Fruit fly (Drosophila melanogaster) whole organism, adult: Measurements from ENCODE around the gene CG6333.

Experiments
- CG11617 ChIP-seq: fragments of 200-800 bp; sonication (Bioruptor generic); optimal IDR thresholded peaks from 2 replicates; lab custom pipeline; 2017; ENCODE audit warnings: mild to moderate bottlenecking, missing biosample characterization, missing genetic modification reagents, missing genetic modification characterization
- CG12768 ChIP-seq: fragments of 200-800 bp; sonication (Bioruptor generic); optimal IDR thresholded peaks from 2 replicates; lab custom pipeline; 2017; ENCODE audit warnings: missing biosample characterization, missing genetic modification characterization, mild to moderate bottlenecking, moderate library complexity, missing genetic modification reagents
- CG14711 ChIP-seq: fragments of 200-800 bp; sonication (Bioruptor generic); optimal IDR thresholded peaks from 2 replicates; lab custom pipeline; 2018; ENCODE audit warnings: missing biosample characterization, mild to moderate bottlenecking, missing genetic modification characterization, moderate library complexity
- CG1620 ChIP-seq: fragments of 200-800 bp; sonication (Bioruptor generic); optimal IDR thresholded peaks from 2 replicates; lab custom pipeline; 2016; ENCODE audit warnings: missing biosample characterization, missing genetic modification characterization
- CG5204 ChIP-seq: fragments of 200-800 bp; sonication (Bioruptor generic); optimal IDR thresholded peaks from 2 replicates; lab custom pipeline; 2016; ENCODE audit warnings: missing biosample characterization, missing genetic modification characterization
- CG7045 ChIP-seq: fragments of 200-800 bp; sonication (Bioruptor generic); optimal IDR thresholded peaks from 2 replicates; lab custom pipeline; 2017; ENCODE audit warnings: missing biosample characterization, mild to moderate bottlenecking, missing genetic modification characterization
- CG7101 ChIP-seq: fragments of 200-800 bp; sonication (Bioruptor generic); optimal IDR thresholded peaks from 2 replicates; lab custom pipeline; 2018; ENCODE audit warnings: missing biosample characterization, mild to moderate bottlenecking, missing genetic modification characterization, moderate library complexity
- pad ChIP-seq: fragments of 200-800 bp; sonication (Bioruptor generic); optimal IDR thresholded peaks from 3 replicates; lab custom pipeline; 2017; ENCODE audit warnings: missing biosample characterization, missing genetic modification characterization, mild to moderate bottlenecking, moderate library complexity, missing genetic modification reagents
- tj ChIP-seq: fragments of 200-800 bp; sonication (Bioruptor generic); optimal IDR thresholded peaks from 3 replicates; lab custom pipeline; 2017; ENCODE audit warnings: missing biosample characterization, mild to moderate bottlenecking, missing genetic modification characterization, moderate library complexity
- toe ChIP-seq: fragments of 200-800 bp; sonication (Bioruptor generic); optimal IDR thresholded peaks from 2 replicates; lab custom pipeline; 2016; ENCODE audit warnings: missing biosample characterization, missing genetic modification characterization

DNA sequence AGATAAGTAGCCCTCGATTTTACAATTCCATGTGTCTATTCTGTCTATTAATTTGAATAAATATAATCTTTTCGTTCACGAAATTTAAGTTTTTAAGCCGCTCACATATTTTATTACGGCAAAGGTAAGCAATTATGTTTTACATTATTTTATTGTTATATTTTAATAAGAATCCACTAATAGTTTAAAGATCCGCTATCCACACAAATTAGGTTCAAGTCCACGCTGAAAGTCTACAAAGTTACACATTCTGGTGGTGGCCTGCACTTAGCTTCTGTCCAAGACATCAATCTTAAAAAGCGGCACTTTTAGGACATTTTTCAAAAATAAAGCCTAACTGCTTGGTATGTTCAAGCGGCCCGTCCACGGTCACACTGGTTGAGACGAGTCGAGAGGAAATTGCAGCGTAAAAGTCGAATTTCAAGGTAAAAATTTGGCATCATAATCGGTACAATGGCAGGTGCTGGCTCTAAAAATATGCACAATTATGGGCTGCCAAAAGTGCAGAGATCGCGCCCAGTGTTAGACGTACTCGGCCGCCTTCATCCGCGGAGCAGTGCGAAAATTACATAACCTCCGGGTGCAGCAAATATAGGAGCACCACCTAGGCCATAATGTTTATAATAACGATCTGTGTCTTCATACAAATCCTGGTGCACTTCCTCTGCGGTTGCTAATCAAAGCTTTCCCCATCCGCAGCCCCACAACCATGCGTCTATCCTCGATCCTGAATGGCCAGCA lies 11.1 kb downstream of the CG6333 start, which contains the start of the genes UQCR-Q and CG46525:
- no peak for TF ChIP-seq CG7101 (tag; lab: Kevin White, UChicago)
- TF ChIP-seq CG14711 (tag; lab: Kevin White, UChicago), result peak; percentile 3
- no peak for TF ChIP-seq CG5204 (GFP tag; lab: Kevin White, UChicago)
- no peak for TF ChIP-seq CG1620 (GFP tag; lab: Kevin White, UChicago)
- no peak for TF ChIP-seq pad (GFP tag; lab: Kevin White, UChicago)
- no peak for TF ChIP-seq toe (GFP tag; lab: Kevin White, UChicago)
- no peak for TF ChIP-seq CG11617
- TF ChIP-seq CG7045, result no peak
- no peak for TF ChIP-seq tj (GFP tag; lab: Kevin White, UChicago)
- no peak for TF ChIP-seq CG12768 (GFP tag; lab: Kevin White, UChicago)
